Fruit fly (Drosophila melanogaster): ENCODE data around the gene dsh.
A peak's percentile ranks its signal among the peaks of the same experiment; 100 is the strongest.

DNA sequence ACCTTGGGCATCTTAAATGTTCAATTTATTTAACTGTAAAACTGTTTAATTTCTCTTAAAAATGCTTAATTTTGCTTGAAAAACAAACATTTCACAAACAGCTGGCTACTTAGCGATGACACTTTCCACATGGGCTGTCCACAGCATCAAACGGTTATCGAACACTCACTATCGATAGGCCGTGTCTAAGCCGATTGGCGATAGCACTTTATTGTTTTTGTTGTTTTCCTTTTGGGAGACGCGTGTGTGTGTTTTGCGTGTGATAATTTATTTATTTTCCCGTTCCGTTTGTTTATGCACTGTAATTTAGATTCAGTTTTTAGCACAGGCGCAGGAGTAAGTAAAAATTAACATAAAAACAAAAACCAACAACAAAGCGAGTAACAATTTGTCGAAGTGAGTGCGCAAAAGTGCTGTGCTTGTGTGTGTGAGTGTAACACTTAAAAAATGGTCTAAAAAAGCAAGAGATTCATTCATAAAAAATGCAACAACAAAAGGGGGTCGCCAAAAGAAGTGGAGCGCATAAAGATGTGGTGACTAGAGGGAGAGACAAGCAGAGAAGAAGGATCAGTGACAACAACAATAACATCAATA, 30.4 kb upstream of the dsh start, which contains the start of gene Gapvd1:
- TF ChIP-seq CG8478 (optimal IDR thresholded peaks at IDR 0.05) = no peak
- peak in 1 of 2 experiments; percentile 6 for TF ChIP-seq CTCF (optimal IDR thresholded peaks at IDR 0.05)

Data from S2 (cell line).